Fruit fly (Drosophila melanogaster) S2 (cell line): Measurements from ENCODE around the gene mah.

Experiments used
- CG8478 ChIP-seq: fragments of >200 bp; optimal IDR thresholded peaks from 2 replicates; lab custom pipeline; 2018
- CTCF ChIP-seq, 2 experiments: fragments of >200 bp; optimal IDR thresholded peaks; 2 replicates each; lab custom pipeline; 2018

- no peak for TF ChIP-seq CG8478
- TF ChIP-seq CTCF (optimal IDR thresholded peaks at IDR 0.05; lab: Kevin White, UChicago) = no peak
These were observed 9.4 kb upstream of the mah start, which contains the start of gene Osbp for dm6 chr3R:24938049-24938448.
